Fruit fly (Drosophila melanogaster): ENCODE measurements around the gene CG34404.
A peak's percentile ranks its signal among the peaks of the same experiment; 100 is the strongest.

Gene CG34404

DNA sequence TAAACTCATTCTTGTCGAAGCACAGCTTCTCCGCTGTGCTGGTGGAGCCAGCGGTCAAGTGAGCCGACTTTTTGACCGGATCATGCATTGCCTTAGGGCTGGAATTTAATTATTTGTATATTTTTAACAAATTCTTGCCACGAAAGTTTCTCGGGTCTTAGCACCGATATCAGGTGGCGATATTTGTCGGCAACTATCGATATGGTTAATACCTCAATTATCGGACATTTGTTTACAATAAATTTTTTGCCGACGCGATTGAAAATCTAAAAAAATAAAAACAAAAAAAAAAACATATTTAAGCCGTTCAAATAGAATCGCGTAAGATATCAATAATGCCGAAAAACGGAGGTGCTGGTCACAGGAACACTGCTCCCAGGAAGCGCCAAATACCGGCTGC is 6.0 kb downstream of the CG34404 start, which contains the start of the genes Cog2 and Trax (continued):
- TF ChIP-seq schlank (tag; optimal IDR thresholded peaks at IDR 0.05): no peak
- TF ChIP-seq CG4404 (GFP tag; IDR thresholded peaks at IDR 0.05): no peak
- TF ChIP-seq CG10321 (GFP tag; IDR thresholded peaks at IDR 0.05): no peak
- TF ChIP-seq tna (GFP tag; IDR thresholded peaks at IDR 0.05; ENCODE audit: partially characterized antibody): peak; percentile 78
- peak; percentile 49 for TF ChIP-seq CG4617 (GFP tag; optimal IDR thresholded peaks at IDR 0.05; ENCODE audit: borderline replicate concordance)
- peak; percentile 69 for TF ChIP-seq inv (GFP tag; IDR thresholded peaks at IDR 0.05; ENCODE audit: partially characterized antibody)
- TF ChIP-seq CG2202 (tag; optimal IDR thresholded peaks at IDR 0.05): no peak
- TF ChIP-seq vnd (GFP tag; IDR thresholded peaks at IDR 0.05; ENCODE audit: partially characterized antibody): peak; percentile 82
- TF ChIP-seq Sin3A (optimal IDR thresholded peaks at IDR 0.05): peak; percentile 41
- peak; percentile 92 for TF ChIP-seq zen2 (GFP tag; IDR thresholded peaks at IDR 0.05; ENCODE audit: partially characterized antibody)
- TF ChIP-seq Kr (GFP tag; optimal IDR thresholded peaks at IDR 0.05): no peak
- no peak for TF ChIP-seq z (GFP tag; IDR thresholded peaks at IDR 0.05)
- TF ChIP-seq stwl (tag; optimal IDR thresholded peaks at IDR 0.05): peak; percentile 39
- TF ChIP-seq bbx (GFP tag; IDR thresholded peaks at IDR 0.05; ENCODE audit: partially characterized antibody): peak; percentile 93
- TF ChIP-seq CG31441 (GFP tag; IDR thresholded peaks at IDR 0.05): no peak
- TF ChIP-seq Dref (GFP tag; IDR thresholded peaks at IDR 0.05): peak; percentile 76
- no peak for TF ChIP-seq CG7987 (GFP tag; optimal IDR thresholded peaks at IDR 0.05)
- peak; percentile 72 for TF ChIP-seq CG14860 (GFP tag; IDR thresholded peaks at IDR 0.05; ENCODE audit: partially characterized antibody)
- TF ChIP-seq HLH4C (GFP tag; IDR thresholded peaks at IDR 0.05; ENCODE audit: partially characterized antibody): peak; percentile 86
- TF ChIP-seq MESR4 (GFP tag; optimal IDR thresholded peaks at IDR 0.05): peak; percentile 54
- TF ChIP-seq CG1603 (tag; optimal IDR thresholded peaks at IDR 0.05): peak; percentile 7
- peak; percentile 82 for TF ChIP-seq MBD-R2 (GFP tag; IDR thresholded peaks at IDR 0.05)
- TF ChIP-seq gsb (GFP tag; IDR thresholded peaks at IDR 0.05): no peak
- peak; percentile 77 for TF ChIP-seq CG16813 (GFP tag; IDR thresholded peaks at IDR 0.05; ENCODE audit: partially characterized antibody)
- peak; percentile 60 for TF ChIP-seq CG10267 (tag; optimal IDR thresholded peaks at IDR 0.05)
- peak; percentile 41 for TF ChIP-seq YL-1 (GFP tag; optimal IDR thresholded peaks at IDR 0.05)
- TF ChIP-seq unc-4 (GFP tag; IDR thresholded peaks at IDR 0.05; ENCODE audit: partially characterized antibody): peak; percentile 95
- peak; percentile 89 for TF ChIP-seq CG6791 (GFP tag; IDR thresholded peaks at IDR 0.05; ENCODE audit: partially characterized antibody)
- no peak for TF ChIP-seq CG30020 (tag; optimal IDR thresholded peaks at IDR 0.05)
- TF ChIP-seq CG2129 (GFP tag; IDR thresholded peaks at IDR 0.05; ENCODE audit: partially characterized antibody): peak; percentile 83
- peak; percentile 5 for TF ChIP-seq CG9797 (GFP tag; optimal IDR thresholded peaks at IDR 0.05)
- peak; percentile 36 for TF ChIP-seq pzg (GFP tag; optimal IDR thresholded peaks at IDR 0.05)
- peak; percentile 94 for TF ChIP-seq Doc3 (GFP tag; IDR thresholded peaks at IDR 0.05; ENCODE audit: partially characterized antibody)
- no peak for TF ChIP-seq CG10979 (tag; optimal IDR thresholded peaks at IDR 0.05)
- no peak for TF ChIP-seq sens-2 (GFP tag; IDR thresholded peaks at IDR 0.05)

DNA sequence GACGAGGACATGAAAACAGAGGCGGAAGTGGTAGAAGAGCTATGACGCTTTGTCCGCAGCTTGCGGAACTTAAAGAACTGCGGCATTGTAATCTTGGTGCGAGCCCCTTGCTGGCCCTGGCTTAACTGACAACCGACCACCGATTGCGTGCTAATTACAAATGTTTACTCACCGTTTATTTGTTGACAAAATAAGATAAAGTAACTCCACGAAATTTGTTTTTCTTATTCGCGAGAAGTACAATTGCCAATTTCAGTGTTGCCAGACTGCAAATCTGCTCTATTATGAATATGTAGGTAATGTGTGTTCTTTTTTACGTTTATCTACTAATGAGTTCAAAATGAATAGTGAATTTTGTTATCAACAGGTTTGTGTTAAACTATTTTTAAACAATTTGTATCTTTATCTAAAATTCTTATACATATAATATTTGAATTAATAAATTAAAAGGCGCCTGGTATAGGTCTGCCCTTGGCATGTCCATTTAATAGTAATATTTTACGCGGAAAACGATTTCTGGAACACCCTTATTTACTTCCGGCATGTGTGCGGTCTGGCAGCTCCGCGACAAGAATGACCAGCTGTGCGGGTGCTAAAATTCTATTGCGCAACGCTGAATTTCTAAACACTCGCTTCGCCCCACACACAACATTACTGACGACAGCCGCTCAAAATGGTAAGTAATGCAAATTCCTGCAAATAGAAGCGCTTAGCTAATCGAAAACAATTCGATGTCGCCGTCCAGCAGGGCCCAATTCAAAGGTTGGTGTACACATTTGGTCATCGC is 10.6 kb downstream of the CG34404 start, which contains the start of the genes Atg4b and Hibch:
Gene Atg4b (minus strand): TSS at position 280 of the 787 bp plus-strand sequence.
Gene Hibch (plus strand): TSS at position 585 of the 787 bp plus-strand sequence.
- TF ChIP-seq Antp (GFP tag; optimal IDR thresholded peaks at IDR 0.05) (no peak), ems (GFP tag; optimal IDR thresholded peaks at IDR 0.05) (peak; percentile 31), unpg (GFP tag; optimal IDR thresholded peaks at IDR 0.05) (peak; percentile 80), CG8944 (GFP tag; optimal IDR thresholded peaks at IDR 0.05) (peak; percentile 38), CG10543 (GFP tag; optimal IDR thresholded peaks at IDR 0.05) (peak; percentile 96), CG11723 (GFP tag; optimal IDR thresholded peaks at IDR 0.05) (peak; percentile 67), z (GFP tag; IDR thresholded peaks at IDR 0.05) (0 out of 3 replicates have a peak, but pooled peaks have one; percentile 22), CG17612 (GFP tag; IDR thresholded peaks at IDR 0.05) (peak; percentile 66; the same call in 1 of the 2 replicates), Lhr (GFP tag; optimal IDR thresholded peaks at IDR 0.05) (peak; percentile 43), CG9932 (GFP tag; IDR thresholded peaks at IDR 0.05) (peak; percentile 94), GATAe (GFP tag; conservative IDR thresholded peaks at IDR 0.05) (peak; percentile 39; the same call in 1 of the 2 replicates), CG9609 (GFP tag; optimal IDR thresholded peaks at IDR 0.05) (peak; percentile 1), CG12236 (GFP tag; optimal IDR thresholded peaks at IDR 0.05) (no peak), ranshi (GFP tag; IDR thresholded peaks at IDR 0.05) (peak; percentile 77), CG5245 (GFP tag; optimal IDR thresholded peaks at IDR 0.05) (peak; percentile 70)
